Worm (Caenorhabditis elegans) whole organism, late embryonic: ENCODE measurements around the gene spe-39.

Experiments
- F13H6.1 ChIP-seq: sonication (generic microtip); optimal IDR thresholded peaks from 2 replicates; lab custom pipeline; 2016; ENCODE audit warnings: missing genetic modification characterization, missing compliant biosample characterization
- Y22D7AL.16 ChIP-seq: sonication (generic microtip); optimal IDR thresholded peaks from 2 replicates; lab custom pipeline; 2016; ENCODE audit warnings: missing genetic modification characterization, missing compliant biosample characterization
- ahr-1 ChIP-seq: sonication (generic microtip); optimal IDR thresholded peaks from 2 replicates; lab custom pipeline; 2016; ENCODE audit warnings: missing genetic modification characterization, missing compliant biosample characterization
- ama-1 ChIP-seq: fragments of 150-350 bp; optimal IDR thresholded peaks from 2 replicates; lab custom pipeline; 2014
- ceh-14 ChIP-seq: sonication (generic microtip); optimal IDR thresholded peaks from 2 replicates; lab custom pipeline; 2016; ENCODE audit warnings: missing genotype, missing genetic modification characterization, missing compliant biosample characterization
- ceh-19 ChIP-seq: fragments of 200-800 bp; sonication (Bioruptor generic); optimal IDR thresholded peaks from 2 replicates; lab custom pipeline; 2018; ENCODE audit warnings: mild to moderate bottlenecking, missing genetic modification characterization, missing compliant biosample characterization
- ceh-2 ChIP-seq: sonication (generic microtip); optimal IDR thresholded peaks from 2 replicates; lab custom pipeline; 2016; ENCODE audit warnings: missing genotype, missing genetic modification characterization, missing compliant biosample characterization
- ceh-22 ChIP-seq: sonication (generic microtip); optimal IDR thresholded peaks from 2 replicates; lab custom pipeline; 2017; ENCODE audit warnings: missing biosample characterization, missing genetic modification characterization
- ceh-34 ChIP-seq: sonication (generic microtip); optimal IDR thresholded peaks from 2 replicates; lab custom pipeline; 2016; ENCODE audit warnings: mild to moderate bottlenecking, missing genetic modification characterization, missing compliant biosample characterization
- ceh-45 ChIP-seq: fragments of 200-800 bp; sonication (Bioruptor generic); IDR thresholded peaks from 2 replicates; pipeline ENCODE4 v1.3.6; 2022; ENCODE audit warnings: missing genetic modification reagents, missing genetic modification characterization, missing compliant biosample characterization
- ceh-48 ChIP-seq: sonication (generic microtip); optimal IDR thresholded peaks from 2 replicates; lab custom pipeline; 2016; ENCODE audit warnings: missing genetic modification characterization, inconsistent platforms, missing compliant biosample characterization
- ceh-6 ChIP-seq: fragments of 200-800 bp; sonication (Bioruptor generic); optimal IDR thresholded peaks from 2 replicates; lab custom pipeline; 2018; ENCODE audit warnings: mild to moderate bottlenecking, missing genetic modification characterization, missing compliant biosample characterization
- che-1 ChIP-seq: sonication (generic microtip); optimal IDR thresholded peaks from 2 replicates; lab custom pipeline; 2016; ENCODE audit warnings: mild to moderate bottlenecking, missing genetic modification characterization, missing compliant biosample characterization
- dmd-4 ChIP-seq: sonication (generic microtip); optimal IDR thresholded peaks from 2 replicates; lab custom pipeline; 2016; ENCODE audit warnings: borderline replicate concordance, missing genetic modification characterization, missing compliant biosample characterization
- elt-2 ChIP-seq: sonication (generic microtip); optimal IDR thresholded peaks from 2 replicates; lab custom pipeline; 2016; ENCODE audit warnings: missing genetic modification reagents, missing genetic modification characterization, missing compliant biosample characterization
- elt-4 ChIP-seq: sonication (generic microtip); optimal IDR thresholded peaks from 2 replicates; lab custom pipeline; 2016; ENCODE audit warnings: missing genetic modification characterization, missing compliant biosample characterization
- ets-4 ChIP-seq: sonication (generic microtip); optimal IDR thresholded peaks from 2 replicates; lab custom pipeline; 2016; ENCODE audit warnings: missing genetic modification characterization, missing compliant biosample characterization
- fax-1 ChIP-seq: sonication (generic microtip); optimal IDR thresholded peaks from 2 replicates; lab custom pipeline; 2016; ENCODE audit warnings: missing genotype, missing genetic modification characterization, missing compliant biosample characterization
- fkh-10 ChIP-seq: fragments of 150-350 bp; optimal IDR thresholded peaks from 2 replicates; lab custom pipeline; 2014; ENCODE audit warnings: missing biosample characterization, missing genetic modification reagents, missing genetic modification characterization
- fkh-6 ChIP-seq: sonication (generic microtip); optimal IDR thresholded peaks from 2 replicates; lab custom pipeline; 2016; ENCODE audit warnings: missing genetic modification characterization, missing compliant biosample characterization
- gmeb-2 ChIP-seq: sonication (generic microtip); optimal IDR thresholded peaks from 2 replicates; lab custom pipeline; 2016; ENCODE audit warnings: missing genetic modification characterization, inconsistent platforms, missing compliant biosample characterization
- hlh-6 ChIP-seq: sonication (generic microtip); optimal IDR thresholded peaks from 2 replicates; lab custom pipeline; 2016; ENCODE audit warnings: missing genotype, missing genetic modification characterization, missing compliant biosample characterization
- lim-6 ChIP-seq: sonication (generic microtip); optimal IDR thresholded peaks from 2 replicates; lab custom pipeline; 2016; ENCODE audit warnings: missing genetic modification characterization, missing compliant biosample characterization
- lin-11 ChIP-seq: fragments of 200-800 bp; sonication (Bioruptor generic); optimal IDR thresholded peaks from 2 replicates; lab custom pipeline; 2018; ENCODE audit warnings: mild to moderate bottlenecking, missing genetic modification characterization, missing compliant biosample characterization
- madf-2 ChIP-seq: sonication (generic microtip); optimal IDR thresholded peaks from 2 replicates; lab custom pipeline; 2017; ENCODE audit warnings: missing genetic modification characterization, missing compliant biosample characterization
- mec-3 ChIP-seq: sonication (generic microtip); optimal IDR thresholded peaks from 2 replicates; lab custom pipeline; 2016; ENCODE audit warnings: borderline replicate concordance, missing genetic modification characterization, missing compliant biosample characterization
- nhr-11 ChIP-seq: fragments of 150-350 bp; optimal IDR thresholded peaks from 2 replicates; lab custom pipeline; 2014; ENCODE audit warnings: missing biosample characterization, missing genetic modification characterization
- nhr-232 ChIP-seq: sonication (generic microtip); optimal IDR thresholded peaks from 2 replicates; lab custom pipeline; 2016; ENCODE audit warnings: missing genetic modification characterization, missing compliant biosample characterization
- npax-4 ChIP-seq: sonication (generic microtip); optimal IDR thresholded peaks from 2 replicates; lab custom pipeline; 2016; ENCODE audit warnings: missing genetic modification characterization, missing compliant biosample characterization
- rnt-1 ChIP-seq: sonication (generic microtip); optimal IDR thresholded peaks from 2 replicates; lab custom pipeline; 2016; ENCODE audit warnings: missing genetic modification characterization, missing compliant biosample characterization
- sox-4 ChIP-seq: sonication (generic microtip); optimal IDR thresholded peaks from 2 replicates; lab custom pipeline; 2017; ENCODE audit warnings: mild to moderate bottlenecking, missing genetic modification characterization, inconsistent platforms, missing compliant biosample characterization
- syd-9 ChIP-seq: sonication (generic microtip); optimal IDR thresholded peaks from 2 replicates; lab custom pipeline; 2016; ENCODE audit warnings: mild to moderate bottlenecking, missing genetic modification characterization, moderate library complexity, missing compliant biosample characterization
- tbx-7 ChIP-seq: sonication (generic microtip); optimal IDR thresholded peaks from 2 replicates; lab custom pipeline; 2016; ENCODE audit warnings: missing genotype, missing genetic modification characterization, missing compliant biosample characterization
- unc-42 ChIP-seq: sonication (generic microtip); optimal IDR thresholded peaks from 2 replicates; lab custom pipeline; 2016; ENCODE audit warnings: missing genotype, missing genetic modification characterization, missing compliant biosample characterization
- unc-55 ChIP-seq: sonication (generic microtip); optimal IDR thresholded peaks from 2 replicates; lab custom pipeline; 2017; ENCODE audit warnings: missing biosample characterization, missing genetic modification reagents, missing genetic modification characterization
- unc-86 ChIP-seq: sonication (generic microtip); optimal IDR thresholded peaks from 2 replicates; lab custom pipeline; 2016; ENCODE audit warnings: missing genetic modification characterization, missing compliant biosample characterization
- zip-5 ChIP-seq: sonication (generic microtip); optimal IDR thresholded peaks from 2 replicates; lab custom pipeline; 2016; ENCODE audit warnings: missing genetic modification characterization, missing compliant biosample characterization

Gene spe-39

ce11 chrV:6823432-6823831 lies 38.2 kb downstream of the spe-39 start:
- TF ChIP-seq che-1 (tag; lab: Kevin White, UChicago) (no peak), fkh-10 (no peak), madf-2 (tag; lab: Kevin White, UChicago) (no peak), unc-86 (tag; lab: Kevin White, UChicago) (no peak), ceh-48 (tag; lab: Kevin White, UChicago) (no peak), elt-2 (tag; lab: Kevin White, UChicago) (peak; percentile 85), gmeb-2 (tag; lab: Kevin White, UChicago) (no peak), ahr-1 (no peak)
- TF ChIP-seq, all 69 proteins: peak for 1

- no peak for TF ChIP-seq mec-3 (tag; lab: Kevin White, UChicago)
- no peak for TF ChIP-seq ceh-22 (tag; lab: Kevin White, UChicago)
- TF ChIP-seq tbx-7 (tag; lab: Kevin White, UChicago) = no peak
- no peak for TF ChIP-seq rnt-1 (tag; lab: Kevin White, UChicago)
- TF ChIP-seq fkh-6 = no peak
- no peak for TF ChIP-seq zip-5 (tag; lab: Kevin White, UChicago)
- TF ChIP-seq sox-4 = no peak
- TF ChIP-seq nhr-11 (tag; lab: Kevin White, UChicago) = no peak
- TF ChIP-seq dmd-4 (tag; lab: Kevin White, UChicago) = no peak
- TF ChIP-seq npax-4 = no peak
- TF ChIP-seq nhr-232 = no peak
- TF ChIP-seq ceh-19 (GFP tag; lab: Kevin White, UChicago) = no peak
- TF ChIP-seq lim-6 (tag; lab: Kevin White, UChicago) = no peak
- TF ChIP-seq F13H6.1 (tag; lab: Kevin White, UChicago) = no peak
- no peak for TF ChIP-seq ets-4 (tag; lab: Kevin White, UChicago)
- TF ChIP-seq ceh-14 (tag; lab: Kevin White, UChicago) = no peak
- TF ChIP-seq elt-4 = no peak
Observed at ce11 chrV:6828786-6829185, 43.5 kb downstream of the spe-39 start, which contains the start of gene dmsr-15. dmsr-15 (minus strand) TSS chrV:6828886.

DNA sequence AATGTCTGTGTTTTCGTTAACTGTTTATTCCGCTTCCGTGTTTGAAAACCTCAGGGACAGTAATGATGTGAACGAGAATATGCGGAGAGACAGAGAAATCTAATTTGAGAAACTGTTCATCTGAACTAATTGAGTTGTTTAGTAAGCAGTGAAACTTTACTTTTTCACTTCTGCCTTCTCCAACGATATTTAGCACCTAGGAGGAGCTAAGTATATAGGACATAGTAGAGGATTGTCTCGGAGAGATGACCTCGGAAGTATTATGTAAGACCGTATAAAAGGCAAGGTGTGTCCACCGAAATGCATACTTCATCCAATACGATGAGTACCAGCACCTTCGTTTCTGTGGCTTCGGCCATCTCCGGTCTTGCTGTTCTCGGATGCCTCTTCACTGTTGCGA lies 44.2 kb downstream of the spe-39 start, which contains the start of gene col-141:
Gene col-141, plus strand, starts transcription at position 301 of the 400 bp plus-strand sequence.
- TF ChIP-seq ets-4 (tag; lab: Kevin White, UChicago) (no peak), fax-1 (tag; lab: Kevin White, UChicago) (no peak), hlh-6 (no peak), elt-4 (no peak), syd-9 (tag; lab: Kevin White, UChicago) (no peak), ama-1 (lab: Kevin White, UChicago) (no peak), ahr-1 (no peak), tbx-7 (tag; lab: Kevin White, UChicago) (no peak), lin-11 (tag; lab: Kevin White, UChicago) (no peak), ceh-6 (GFP tag; lab: Kevin White, UChicago) (no peak), Y22D7AL.16 (no peak)

ce11 chrV:6830075-6830474 lies 44.8 kb downstream of the spe-39 start:
- peak; percentile 18 for TF ChIP-seq hlh-6
- no peak for TF ChIP-seq unc-55
- TF ChIP-seq sox-4 = peak; percentile 9
- TF ChIP-seq tbx-7 (tag; lab: Kevin White, UChicago) = peak; percentile 24
- TF ChIP-seq ceh-45 = no peak

- no peak for TF ChIP-seq madf-2 (tag; lab: Kevin White, UChicago)
- no peak for TF ChIP-seq elt-4
- no peak for TF ChIP-seq unc-42 (tag; lab: Kevin White, UChicago)
- no peak for TF ChIP-seq ceh-2 (tag; lab: Kevin White, UChicago)
- no peak for TF ChIP-seq unc-86 (tag; lab: Kevin White, UChicago)
- TF ChIP-seq ceh-34 (tag; lab: Kevin White, UChicago) = no peak
Observed at ce11 chrV:6830755-6831227, 45.5 kb downstream of the spe-39 start, which contains the start of gene col-142. col-142 (plus strand) TSS chrV:6831177.
